Worm (Caenorhabditis elegans) whole organism, early embryonic: Measurements from ENCODE around the gene lact-4.

Source experiments
- ama-1 ChIP-seq: fragments of 150-350 bp; optimal IDR thresholded peaks from 2 replicates; lab custom pipeline; 2014
- ceh-36 ChIP-seq: sonication (generic microtip); optimal IDR thresholded peaks from 2 replicates; lab custom pipeline; 2016; ENCODE audit warnings: missing genetic modification characterization, inconsistent platforms, missing compliant biosample characterization
- flt-1 ChIP-seq: fragments of 200-800 bp; sonication (Bioruptor generic); IDR thresholded peaks from 2 replicates; pipeline ENCODE4 v1.3.6; 2022; ENCODE audit warnings: missing genetic modification characterization, missing compliant biosample characterization
- hmg-4 ChIP-seq: fragments of 200-800 bp; sonication (Bioruptor generic); optimal IDR thresholded peaks from 2 replicates; lab custom pipeline; 2018; ENCODE audit warnings: mild to moderate bottlenecking, missing genetic modification characterization, missing compliant biosample characterization
- tbx-11 ChIP-seq: fragments of 200-800 bp; sonication (Bioruptor generic); IDR thresholded peaks from 2 replicates; pipeline ENCODE4 v1.3.6; 2022; ENCODE audit warnings: missing genetic modification characterization, missing compliant biosample characterization

DNA sequence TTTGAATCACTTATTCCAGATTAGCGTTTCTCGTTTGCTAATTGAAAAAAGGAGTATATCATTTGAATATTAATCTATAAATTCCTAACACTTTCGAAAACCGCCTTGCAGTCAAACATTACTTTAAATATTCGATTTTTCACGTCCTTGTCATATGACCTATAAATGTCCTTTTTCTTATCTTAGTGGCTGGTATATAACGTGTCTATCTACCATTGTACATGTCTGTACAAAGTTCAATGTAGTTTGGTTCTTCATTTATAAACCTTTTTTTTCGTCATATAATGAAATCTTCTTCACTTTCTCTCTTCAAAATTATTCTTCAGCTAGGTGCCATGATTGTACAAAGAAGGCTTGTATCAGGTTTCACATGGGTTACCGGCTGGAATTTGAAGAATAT, 5.3 kb upstream of the lact-4 start, which contains the start of gene gbh-2:
- TF ChIP-seq ceh-36 (no peak), ama-1 (lab: Kevin White, UChicago) (no peak), flt-1 (no peak), tbx-11 (GFP tag; lab: Robert Waterston, UW) (no peak), hmg-4 (GFP tag; lab: Kevin White, UChicago) (no peak)
